Worm (Caenorhabditis elegans): Measurements from ENCODE around the gene rict-1.
"Not testable (repeated sequence)": the region's sequence is repeated elsewhere in the genome, so short reads cannot be mapped to it uniquely, and the experiment has no call there.

ce11 chrII:13082403-13082802, 34.2 kb downstream of the rict-1 start, which contains the start of gene Y81G3A.6:
- not testable (repeated sequence) for TF ChIP-seq ama-1 (optimal IDR thresholded peaks at IDR 0.05); nfya-1 (tag; optimal IDR thresholded peaks at IDR 0.05); ceh-34 (tag; optimal IDR thresholded peaks at IDR 0.05); ceh-9 (tag; optimal IDR thresholded peaks at IDR 0.05); dve-1 (tag; optimal IDR thresholded peaks at IDR 0.05); pqm-1 (tag; optimal IDR thresholded peaks at IDR 0.05); C08G9.2 (tag; optimal IDR thresholded peaks at IDR 0.05); K09A11.1 (tag; optimal IDR thresholded peaks at IDR 0.05; ENCODE audit: insufficient read depth); fkh-10 (GFP tag; optimal IDR thresholded peaks at IDR 0.05); unc-86 (tag; optimal IDR thresholded peaks at IDR 0.05); ceh-6 (GFP tag; optimal IDR thresholded peaks at IDR 0.05)

Measured in whole organism, late embryonic.